Fruit fly (Drosophila melanogaster) whole organism, embryonic: ENCODE results near the gene CG31627.

ENCODE experiments used
- Atf-2 ChIP-seq: fragments of 200-800 bp; sonication (Bioruptor generic); optimal IDR thresholded peaks from 2 replicates; lab custom pipeline; 2016; ENCODE audit warnings: missing biosample characterization, missing genetic modification characterization
- Bteb2 ChIP-seq: fragments of 200-800 bp; sonication (Bioruptor generic); optimal IDR thresholded peaks from 2 replicates; lab custom pipeline; 2016; ENCODE audit warnings: missing biosample characterization, missing genetic modification characterization
- CG11560 ChIP-seq: fragments of 200-800 bp; sonication (Bioruptor generic); IDR thresholded peaks from 3 replicates; pipeline ENCODE4 v1.3.6; 2022; ENCODE audit warnings: missing biosample characterization, missing genetic modification characterization
- CG12659 ChIP-seq: fragments of 200-800 bp; sonication (Bioruptor generic); optimal IDR thresholded peaks from 3 replicates; lab custom pipeline; 2017; ENCODE audit warnings: mild to moderate bottlenecking, missing biosample characterization, missing genetic modification reagents, missing genetic modification characterization
- CG12942 ChIP-seq: fragments of 200-800 bp; sonication (Bioruptor generic); optimal IDR thresholded peaks from 3 replicates; lab custom pipeline; 2016; ENCODE audit warnings: missing biosample characterization, missing genetic modification characterization
- CG13624 ChIP-seq: fragments of 200-800 bp; sonication (Bioruptor generic); optimal IDR thresholded peaks from 2 replicates; lab custom pipeline; 2016; ENCODE audit warnings: missing biosample characterization, missing genetic modification characterization
- CG15073 ChIP-seq: fragments of 200-800 bp; sonication (Bioruptor generic); optimal IDR thresholded peaks from 2 replicates; lab custom pipeline; 2016; ENCODE audit warnings: missing biosample characterization, missing genetic modification characterization
- CG15514 ChIP-seq: fragments of 200-800 bp; sonication (Bioruptor generic); optimal IDR thresholded peaks from 3 replicates; lab custom pipeline; 2017; ENCODE audit warnings: missing biosample characterization, missing genetic modification characterization, mild to moderate bottlenecking, moderate library complexity, missing genetic modification reagents
- CG16863 ChIP-seq: fragments of 200-800 bp; sonication (Bioruptor generic); optimal IDR thresholded peaks from 3 replicates; lab custom pipeline; 2016; ENCODE audit warnings: missing biosample characterization, missing genetic modification characterization
- CG18262 ChIP-seq: fragments of 200-800 bp; optimal IDR thresholded peaks from 3 replicates; lab custom pipeline; 2019; ENCODE audit warnings: missing biosample characterization, mild to moderate bottlenecking, missing genetic modification characterization, moderate library complexity
- CG18476 ChIP-seq: fragments of 200-800 bp; sonication (Bioruptor generic); optimal IDR thresholded peaks from 2 replicates; lab custom pipeline; 2016; ENCODE audit warnings: missing biosample characterization, mild to moderate bottlenecking, missing genetic modification characterization
- CG2678 ChIP-seq: fragments of 200-800 bp; sonication (Bioruptor generic); optimal IDR thresholded peaks from 3 replicates; lab custom pipeline; 2019; ENCODE audit warnings: missing biosample characterization, mild to moderate bottlenecking, missing genetic modification characterization, moderate library complexity
- CG30020 ChIP-seq: fragments of 200-800 bp; optimal IDR thresholded peaks from 2 replicates; lab custom pipeline; 2019; ENCODE audit warnings: missing biosample characterization, mild to moderate bottlenecking, missing genetic modification characterization, moderate library complexity
- CG30431 ChIP-seq: fragments of 200-800 bp; sonication (Bioruptor generic); optimal IDR thresholded peaks from 2 replicates; lab custom pipeline; 2017; ENCODE audit warnings: missing biosample characterization, missing genetic modification characterization
- CG3163 ChIP-seq: fragments of 200-800 bp; sonication (Bioruptor generic); optimal IDR thresholded peaks from 3 replicates; lab custom pipeline; 2016; ENCODE audit warnings: missing biosample characterization, missing genetic modification characterization
- CG6175 ChIP-seq: fragments of 200-800 bp; sonication (Bioruptor generic); IDR thresholded peaks from 3 replicates; pipeline ENCODE4 v1.3.6; 2022; ENCODE audit warnings: missing biosample characterization, missing genetic modification characterization
- CG7928 ChIP-seq: fragments of 200-800 bp; sonication (Bioruptor generic); optimal IDR thresholded peaks from 2 replicates; lab custom pipeline; 2017; ENCODE audit warnings: missing biosample characterization, mild to moderate bottlenecking, missing genetic modification characterization
- CG8089 ChIP-seq: fragments of 200-800 bp; sonication (Bioruptor generic); optimal IDR thresholded peaks from 3 replicates; lab custom pipeline; 2016; ENCODE audit warnings: missing biosample characterization, missing genetic modification characterization
- Dp ChIP-seq: fragments of 200-800 bp; sonication (Bioruptor generic); optimal IDR thresholded peaks from 2 replicates; lab custom pipeline; 2018; ENCODE audit warnings: missing biosample characterization, mild to moderate bottlenecking, missing genetic modification characterization, moderate library complexity
- Ets97D ChIP-seq: fragments of 200-800 bp; sonication (Bioruptor generic); optimal IDR thresholded peaks from 3 replicates; lab custom pipeline; 2016; ENCODE audit warnings: missing biosample characterization, missing genetic modification characterization
- Fer2 ChIP-seq: fragments of 200-800 bp; sonication (Bioruptor generic); optimal IDR thresholded peaks from 2 replicates; lab custom pipeline; 2018; ENCODE audit warnings: missing biosample characterization, mild to moderate bottlenecking, missing genetic modification characterization, moderate library complexity
- Gsc ChIP-seq: fragments of 200-800 bp; sonication (Bioruptor generic); IDR thresholded peaks from 2 replicates; pipeline ENCODE4 v1.3.6; 2022; ENCODE audit warnings: missing biosample characterization, missing genetic modification characterization
- Hand ChIP-seq: fragments of 200-800 bp; sonication (Bioruptor generic); optimal IDR thresholded peaks from 2 replicates; lab custom pipeline; 2017; ENCODE audit warnings: mild to moderate bottlenecking, missing biosample characterization, missing genetic modification reagents, missing genetic modification characterization
- Hr39 ChIP-seq: fragments of >200 bp; optimal IDR thresholded peaks from 2 replicates; lab custom pipeline; 2017
- Meics ChIP-seq: fragments of 200-800 bp; sonication (Bioruptor generic); optimal IDR thresholded peaks from 2 replicates; lab custom pipeline; 2017; ENCODE audit warnings: missing biosample characterization, mild to moderate bottlenecking, missing genetic modification characterization
- Mrtf ChIP-seq: fragments of 200-800 bp; sonication (Bioruptor generic); IDR thresholded peaks from 3 replicates; pipeline ENCODE4 v1.3.6; 2022; ENCODE audit warnings: missing biosample characterization, missing genetic modification characterization
- Nf-YA ChIP-seq: fragments of 200-800 bp; sonication (Bioruptor generic); IDR thresholded peaks from 2 replicates; pipeline ENCODE4 v1.3.6; 2022; ENCODE audit warnings: missing biosample characterization, missing genetic modification characterization
- TFAM ChIP-seq: fragments of 200-800 bp; sonication (Bioruptor generic); optimal IDR thresholded peaks from 2 replicates; lab custom pipeline; 2017; ENCODE audit warnings: missing biosample characterization, missing genetic modification characterization, inconsistent platforms
- Xbp1 ChIP-seq: fragments of 200-800 bp; sonication (Bioruptor generic); optimal IDR thresholded peaks from 3 replicates; lab custom pipeline; 2016; ENCODE audit warnings: missing biosample characterization, mild to moderate bottlenecking, missing genetic modification characterization
- Xrp1 ChIP-seq: fragments of 200-800 bp; sonication (Bioruptor generic); IDR thresholded peaks from 2 replicates; pipeline ENCODE4 v1.3.6; 2022; ENCODE audit warnings: missing biosample characterization, missing genetic modification characterization
- ac ChIP-seq: fragments of 200-800 bp; sonication (Bioruptor generic); optimal IDR thresholded peaks from 3 replicates; lab custom pipeline; 2017; ENCODE audit warnings: missing biosample characterization, mild to moderate bottlenecking, missing genetic modification characterization
- ash1 ChIP-seq: fragments of 200-800 bp; sonication (Bioruptor generic); optimal IDR thresholded peaks from 2 replicates; lab custom pipeline; 2018; ENCODE audit warnings: missing biosample characterization, mild to moderate bottlenecking, missing genetic modification characterization
- bbx ChIP-seq: fragments of 200-800 bp; sonication (Bioruptor generic); IDR thresholded peaks from 2 replicates; pipeline ENCODE4 v1.3.6; 2022; ENCODE audit warnings: missing biosample characterization, missing genetic modification characterization; ENCODE audit not compliant: partially characterized antibody
- chinmo ChIP-seq: fragments of 200-800 bp; sonication (Bioruptor generic); IDR thresholded peaks from 4 replicates; pipeline ENCODE4 v1.3.6; 2022; ENCODE audit warnings: missing biosample characterization, missing genetic modification characterization; ENCODE audit not compliant: partially characterized antibody
- dm ChIP-seq: fragments of 200-800 bp; sonication (Bioruptor generic); optimal IDR thresholded peaks from 3 replicates; lab custom pipeline; 2016; ENCODE audit warnings: missing biosample characterization, missing genetic modification characterization
- esg ChIP-seq: fragments of 200-800 bp; sonication (Bioruptor generic); conservative IDR thresholded peaks from 2 replicates; pipeline ENCODE4 v1.3.6; 2022; ENCODE audit warnings: missing biosample characterization, missing genetic modification characterization
- ewg ChIP-seq: fragments of 200-800 bp; sonication (Bioruptor generic); optimal IDR thresholded peaks from 3 replicates; lab custom pipeline; 2017; ENCODE audit warnings: mild to moderate bottlenecking, missing biosample characterization, missing genetic modification reagents, missing genetic modification characterization
- gsb ChIP-seq: fragments of 200-800 bp; sonication (Bioruptor generic); IDR thresholded peaks from 2 replicates; pipeline ENCODE4 v1.3.6; 2022; ENCODE audit warnings: missing biosample characterization, missing genetic modification characterization
- gt ChIP-seq: fragments of 200-800 bp; sonication (Bioruptor generic); IDR thresholded peaks from 2 replicates; pipeline ENCODE4 v1.3.6; 2022; ENCODE audit warnings: missing biosample characterization, missing genetic modification characterization
- lmd ChIP-seq: fragments of 200-800 bp; sonication (Bioruptor generic); IDR thresholded peaks from 2 replicates; pipeline ENCODE4 v1.3.6; 2022; ENCODE audit warnings: missing biosample characterization, missing genetic modification characterization
- pfk ChIP-seq: fragments of 200-800 bp; sonication (Bioruptor generic); optimal IDR thresholded peaks from 2 replicates; lab custom pipeline; 2018; ENCODE audit warnings: missing biosample characterization, mild to moderate bottlenecking, missing genetic modification characterization, moderate library complexity
- shn ChIP-seq: fragments of 200-800 bp; sonication (Bioruptor generic); optimal IDR thresholded peaks from 3 replicates; lab custom pipeline; 2016; ENCODE audit warnings: missing biosample characterization, missing genetic modification characterization
- sna ChIP-seq: fragments of 200-800 bp; sonication (Bioruptor generic); IDR thresholded peaks from 2 replicates; pipeline ENCODE4 v1.3.6; 2022; ENCODE audit warnings: missing biosample characterization, missing genetic modification characterization; ENCODE audit not compliant: partially characterized antibody
- so ChIP-seq: fragments of 200-800 bp; sonication (Bioruptor generic); IDR thresholded peaks from 3 replicates; pipeline ENCODE4 v1.3.6; 2022; ENCODE audit warnings: missing biosample characterization, missing genetic modification characterization
- tin ChIP-seq: fragments of 200-800 bp; sonication (Bioruptor generic); optimal IDR thresholded peaks from 3 replicates; lab custom pipeline; 2016; ENCODE audit warnings: missing biosample characterization, missing genetic modification characterization
- tio ChIP-seq: fragments of 200-800 bp; sonication (Bioruptor generic); optimal IDR thresholded peaks from 2 replicates; lab custom pipeline; 2017; ENCODE audit warnings: missing biosample characterization, missing genetic modification characterization, inconsistent platforms
- tll ChIP-seq, 2 experiments: fragments of 200-800 bp in 1 of 2; fragments of >200 bp in 1 of 2; sonication (Bioruptor generic) in 1 of 2; optimal IDR thresholded peaks; 2 replicates each; lab custom pipeline; 2017 to 2019; ENCODE audit warnings: missing biosample characterization in 2 of 2, missing genetic modification characterization in 2 of 2, mild to moderate bottlenecking in 1 of 2, moderate library complexity in 1 of 2
- ttk ChIP-seq: fragments of 200-800 bp; sonication (Bioruptor generic); IDR thresholded peaks from 2 replicates; pipeline ENCODE4 v2.1.2; 2022; ENCODE audit warnings: missing biosample characterization, missing genetic modification characterization
- vfl ChIP-seq: fragments of 200-800 bp; sonication (Bioruptor generic); optimal IDR thresholded peaks from 2 replicates; lab custom pipeline; 2016; ENCODE audit warnings: missing biosample characterization, missing genetic modification characterization
- vvl ChIP-seq: fragments of 200-800 bp; sonication (Bioruptor generic); IDR thresholded peaks from 2 replicates; pipeline ENCODE4 v1.3.6; 2022; ENCODE audit warnings: missing biosample characterization, missing genetic modification characterization
- zfh1 ChIP-seq: fragments of 200-800 bp; sonication (Bioruptor generic); IDR thresholded peaks from 3 replicates; pipeline ENCODE4 v1.3.6; 2022; ENCODE audit warnings: missing biosample characterization, missing genetic modification characterization
- zfh2 ChIP-seq: fragments of 200-800 bp; sonication (Bioruptor generic); optimal IDR thresholded peaks from 2 replicates; lab custom pipeline; 2016; ENCODE audit warnings: missing biosample characterization, missing genetic modification characterization

CG31627 gene

DNA sequence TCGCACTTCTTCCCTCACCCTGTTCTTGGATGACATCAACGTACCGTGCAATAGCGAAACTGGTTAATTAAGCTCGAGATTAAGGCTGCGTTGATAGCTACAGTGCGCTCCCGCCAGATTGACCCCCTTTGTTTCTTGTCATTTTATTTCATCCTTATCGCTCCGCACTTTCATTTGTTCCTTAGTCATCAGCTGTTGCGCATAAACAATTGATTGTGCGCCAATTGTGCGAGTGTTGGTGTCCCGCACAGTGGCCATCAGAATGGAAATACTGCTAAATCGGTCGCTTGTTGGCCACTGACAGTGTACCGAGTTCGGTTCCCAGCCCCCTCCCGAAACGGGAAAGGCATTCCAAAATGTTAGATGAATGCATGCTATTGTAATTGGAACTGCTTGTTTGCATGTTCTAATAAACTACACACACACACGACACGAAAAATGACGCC lies 46.6 kb downstream of the CG31627 start (continued):
- TF ChIP-seq so (GFP tag; lab: Robert Waterston, UW) (no peak), CG30431 (GFP tag; lab: Kevin White, UChicago) (no peak), sna (GFP tag; lab: Robert Waterston, UW) (no peak), bbx (GFP tag; lab: Robert Waterston, UW) (no peak), Xrp1 (GFP tag; lab: Robert Waterston, UW) (no peak), Hand (GFP tag; lab: Kevin White, UChicago) (no peak), dm (no peak), gt (no peak), esg (GFP tag; lab: Robert Waterston, UW) (no peak), CG8089 (GFP tag; lab: Kevin White, UChicago) (no peak), ttk (no peak), CG12659 (GFP tag; lab: Kevin White, UChicago) (no peak), chinmo (GFP tag; lab: Robert Waterston, UW) (0 out of 4 replicates have a peak, but pooled peaks have one; percentile 61), Xbp1 (no peak), CG13624 (GFP tag; lab: Kevin White, UChicago) (no peak), ac (GFP tag; lab: Kevin White, UChicago) (no peak), gsb (peak; percentile 52; the same call in 1 of the 2 replicates), CG7928 (GFP tag; lab: Kevin White, UChicago) (no peak), tin (GFP tag; lab: Kevin White, UChicago) (no peak), tio (GFP tag; lab: Kevin White, UChicago) (no peak), CG30020 (tag; lab: Kevin White, UChicago) (no peak), Dp (GFP tag; lab: Kevin White, UChicago) (no peak), Gsc (GFP tag; lab: Robert Waterston, UW) (no peak), CG15514 (GFP tag; lab: Kevin White, UChicago) (no peak), CG11560 (tag; lab: Robert Waterston, UW) (no peak), CG15073 (GFP tag; lab: Kevin White, UChicago) (no peak), shn (GFP tag; lab: Kevin White, UChicago) (peak; percentile 0), TFAM (no peak), Atf-2 (GFP tag; lab: Kevin White, UChicago) (no peak), zfh1 (GFP tag; lab: Robert Waterston, UW) (no peak), vfl (GFP tag; lab: Kevin White, UChicago) (no peak), Meics (GFP tag; lab: Kevin White, UChicago) (no peak), Ets97D (GFP tag; lab: Kevin White, UChicago) (no peak), ewg (GFP tag; lab: Kevin White, UChicago) (no peak), Hr39 (lab: Kevin White, UChicago) (no peak), CG6175 (GFP tag; lab: Robert Waterston, UW) (no peak), CG3163 (no peak), Bteb2 (GFP tag; lab: Kevin White, UChicago) (no peak), CG2678 (tag; lab: Kevin White, UChicago) (no peak), Mrtf (GFP tag; lab: Robert Waterston, UW) (no peak), Fer2 (no peak), Nf-YA (GFP tag; lab: Robert Waterston, UW) (no peak), tll (GFP tag; optimal IDR thresholded peaks at IDR 0.05; lab: Kevin White, UChicago) (no peak), lmd (GFP tag; lab: Robert Waterston, UW) (peak; percentile 23; the same call in 1 of the 2 replicates), CG18262 (tag; lab: Kevin White, UChicago) (no peak), CG12942 (no peak), ash1 (no peak), CG18476 (GFP tag; lab: Kevin White, UChicago) (no peak), CG16863 (GFP tag; lab: Kevin White, UChicago) (no peak), pfk (GFP tag; lab: Kevin White, UChicago) (peak; percentile 42), zfh2 (no peak), vvl (GFP tag; lab: Robert Waterston, UW) (no peak)
